Worm (Caenorhabditis elegans) whole organism, young adult: ENCODE data around the gene metl-1.

ENCODE experiments used
- C17E4.6 ChIP-seq: fragments of 200-800 bp; sonication (Bioruptor generic); IDR thresholded peaks from 2 replicates; pipeline ENCODE4 v1.3.6; 2022; ENCODE audit warnings: missing genetic modification reagents, missing genetic modification characterization, missing compliant biosample characterization
- F33H1.4 ChIP-seq: fragments of 200-800 bp; sonication (Bioruptor generic); IDR thresholded peaks from 2 replicates; pipeline ENCODE4 v1.3.6; 2022; ENCODE audit warnings: missing genetic modification reagents, missing genetic modification characterization, missing compliant biosample characterization
- F49E8.2 ChIP-seq: sonication (generic microtip); optimal IDR thresholded peaks from 3 replicates; lab custom pipeline; 2017; ENCODE audit warnings: missing genetic modification characterization, mild to moderate bottlenecking, missing compliant biosample characterization, antibody characterized with exemption, moderate library complexity; ENCODE audit not compliant: insufficient read depth
- F57A8.1 ChIP-seq: fragments of 200-800 bp; sonication (Bioruptor generic); optimal IDR thresholded peaks from 2 replicates; lab custom pipeline; 2018; ENCODE audit warnings: mild to moderate bottlenecking, missing genetic modification characterization, moderate library complexity, missing compliant biosample characterization
- F57C9.4 ChIP-seq: sonication (generic microtip); optimal IDR thresholded peaks from 2 replicates; lab custom pipeline; 2017; ENCODE audit warnings: mild to moderate bottlenecking, missing genetic modification characterization, missing compliant biosample characterization
- T07F8.4 ChIP-seq: sonication (generic microtip); optimal IDR thresholded peaks from 2 replicates; lab custom pipeline; 2016; ENCODE audit warnings: mild to moderate bottlenecking, missing genetic modification characterization, moderate library complexity, missing compliant biosample characterization
- T26A5.8 ChIP-seq: sonication (generic microtip); optimal IDR thresholded peaks from 2 replicates; lab custom pipeline; 2016; ENCODE audit warnings: missing genetic modification characterization, missing compliant biosample characterization
- atf-7 ChIP-seq: sonication (generic microtip); optimal IDR thresholded peaks from 2 replicates; lab custom pipeline; 2017; ENCODE audit warnings: mild to moderate bottlenecking, missing genetic modification characterization, missing compliant biosample characterization
- attf-3 ChIP-seq: fragments of 200-800 bp; sonication (Bioruptor generic); conservative IDR thresholded peaks from 2 replicates; pipeline ENCODE4 v1.3.6; 2022; ENCODE audit warnings: missing genetic modification reagents, missing genetic modification characterization, missing compliant biosample characterization
- attf-5 ChIP-seq: fragments of 200-800 bp; sonication (Bioruptor generic); optimal IDR thresholded peaks from 2 replicates; lab custom pipeline; 2018; ENCODE audit warnings: mild to moderate bottlenecking, missing genetic modification characterization, missing compliant biosample characterization
- cebp-1 ChIP-seq, 2 experiments: fragments of 200-800 bp in 1 of 2; sonication (Bioruptor generic) in 1 of 2; sonication (generic microtip) in 1 of 2; IDR thresholded peaks in 1 of 2; optimal IDR thresholded peaks in 1 of 2; 2 replicates each; pipeline versions ENCODE4 v1.3.6 to Lab custom; 2017 to 2022; ENCODE audit warnings: missing compliant biosample characterization in 2 of 2, missing genetic modification characterization in 2 of 2, mild to moderate bottlenecking in 1 of 2, missing genetic modification reagents in 1 of 2, moderate library complexity in 1 of 2
- ceh-58 ChIP-seq: fragments of 200-800 bp; sonication (Bioruptor generic); IDR thresholded peaks from 2 replicates; pipeline ENCODE4 v1.3.6; 2022; ENCODE audit warnings: missing genetic modification characterization, missing compliant biosample characterization
- ceh-79 ChIP-seq: sonication (generic microtip); optimal IDR thresholded peaks from 2 replicates; lab custom pipeline; 2017; ENCODE audit warnings: mild to moderate bottlenecking, missing genetic modification characterization, missing compliant biosample characterization
- chd-7 ChIP-seq: sonication (generic microtip); optimal IDR thresholded peaks from 2 replicates; lab custom pipeline; 2016; ENCODE audit warnings: mild to moderate bottlenecking, missing genetic modification characterization, moderate library complexity, missing compliant biosample characterization
- die-1 ChIP-seq: sonication (generic microtip); optimal IDR thresholded peaks from 2 replicates; lab custom pipeline; 2016; ENCODE audit warnings: missing genotype, mild to moderate bottlenecking, missing genetic modification characterization, missing compliant biosample characterization
- dox-1 ChIP-seq: fragments of 200-800 bp; sonication (Bioruptor generic); IDR thresholded peaks from 2 replicates; pipeline ENCODE4 v1.3.6; 2022; ENCODE audit warnings: missing genetic modification reagents, missing genetic modification characterization, missing compliant biosample characterization
- ekl-4 ChIP-seq: fragments of 200-800 bp; sonication (Bioruptor generic); IDR thresholded peaks from 2 replicates; pipeline ENCODE4 v1.3.6; 2022; ENCODE audit warnings: missing genetic modification reagents, missing genetic modification characterization, missing compliant biosample characterization
- gei-17 ChIP-seq: fragments of 200-800 bp; sonication (Bioruptor generic); optimal IDR thresholded peaks from 2 replicates; lab custom pipeline; 2018; ENCODE audit warnings: mild to moderate bottlenecking, missing genetic modification characterization, missing compliant biosample characterization
- hmg-1.2 ChIP-seq: fragments of 200-800 bp; sonication (Bioruptor generic); IDR thresholded peaks from 2 replicates; pipeline ENCODE4 v1.3.6; 2022; ENCODE audit warnings: missing genetic modification reagents, missing genetic modification characterization, missing compliant biosample characterization
- lin-26 ChIP-seq: fragments of 200-800 bp; sonication (Bioruptor generic); IDR thresholded peaks from 2 replicates; pipeline ENCODE4 v1.3.6; 2022; ENCODE audit warnings: missing genetic modification reagents, missing genetic modification characterization, missing compliant biosample characterization
- lin-40 ChIP-seq: sonication (generic microtip); optimal IDR thresholded peaks from 2 replicates; lab custom pipeline; 2016; ENCODE audit warnings: missing genetic modification characterization, mild to moderate bottlenecking, missing compliant biosample characterization, missing genotype, missing genetic modification reagents
- lir-1 ChIP-seq: fragments of 200-800 bp; sonication (Bioruptor generic); conservative IDR thresholded peaks from 2 replicates; pipeline ENCODE4 v1.3.6; 2022; ENCODE audit warnings: missing genetic modification reagents, missing genetic modification characterization, missing compliant biosample characterization
- lsl-1 ChIP-seq: fragments of 200-800 bp; sonication (Bioruptor generic); optimal IDR thresholded peaks from 2 replicates; lab custom pipeline; 2018; ENCODE audit warnings: mild to moderate bottlenecking, missing genetic modification characterization, moderate library complexity, missing compliant biosample characterization
- madf-6 ChIP-seq: fragments of 200-800 bp; sonication (Bioruptor generic); IDR thresholded peaks from 2 replicates; pipeline ENCODE4 v1.3.6; 2022; ENCODE audit warnings: missing genetic modification reagents, missing genetic modification characterization, missing compliant biosample characterization
- mes-4 ChIP-seq: sonication (generic microtip); optimal IDR thresholded peaks from 2 replicates; lab custom pipeline; 2016; ENCODE audit warnings: missing genotype, missing genetic modification characterization, missing compliant biosample characterization
- nfya-1 ChIP-seq: sonication (generic microtip); optimal IDR thresholded peaks from 2 replicates; lab custom pipeline; 2017; ENCODE audit warnings: antibody characterized with exemption, missing compliant biosample characterization, missing genetic modification characterization, borderline replicate concordance; ENCODE audit not compliant: insufficient read depth
- nhr-80 ChIP-seq: sonication (generic microtip); optimal IDR thresholded peaks from 2 replicates; lab custom pipeline; 2016; ENCODE audit warnings: missing genetic modification characterization, missing compliant biosample characterization
- pbrm-1 ChIP-seq: fragments of 200-800 bp; sonication (Bioruptor generic); IDR thresholded peaks from 2 replicates; pipeline ENCODE4 v1.3.6; 2022; ENCODE audit warnings: missing genetic modification reagents, missing genetic modification characterization, missing compliant biosample characterization
- rcor-1 ChIP-seq: fragments of 200-800 bp; sonication (Bioruptor generic); IDR thresholded peaks from 2 replicates; pipeline ENCODE4 v1.3.6; 2022; ENCODE audit warnings: missing genetic modification reagents, missing genetic modification characterization, missing compliant biosample characterization
- rpc-1 ChIP-seq, 2 experiments: fragments of 150-350 bp in 1 of 2; sonication (generic microtip) in 1 of 2; optimal IDR thresholded peaks; 2 replicates each; lab custom pipeline; 2014 to 2018; ENCODE audit warnings: missing biosample characterization in 1 of 2, missing genetic modification characterization in 1 of 2, missing genetic modification reagents in 1 of 2, missing genotype in 1 of 2
- sptf-2 ChIP-seq: fragments of 200-800 bp; sonication (Bioruptor generic); optimal IDR thresholded peaks from 2 replicates; lab custom pipeline; 2018; ENCODE audit warnings: mild to moderate bottlenecking, missing genetic modification characterization, missing compliant biosample characterization
- unc-130 ChIP-seq: sonication (generic microtip); optimal IDR thresholded peaks from 2 replicates; lab custom pipeline; 2016; ENCODE audit warnings: missing genetic modification reagents, missing genetic modification characterization, missing compliant biosample characterization
- ztf-18 ChIP-seq: sonication (generic microtip); optimal IDR thresholded peaks from 2 replicates; lab custom pipeline; 2016; ENCODE audit warnings: missing genotype, mild to moderate bottlenecking, missing genetic modification characterization, missing compliant biosample characterization
- ztf-25 ChIP-seq: fragments of 200-800 bp; sonication (Bioruptor generic); IDR thresholded peaks from 2 replicates; pipeline ENCODE4 v1.3.6; 2022; ENCODE audit warnings: missing genetic modification reagents, missing genetic modification characterization, missing compliant biosample characterization
- ztf-26 ChIP-seq: sonication (generic microtip); optimal IDR thresholded peaks from 2 replicates; lab custom pipeline; 2017; ENCODE audit warnings: missing genetic modification characterization, missing compliant biosample characterization

The metl-1 gene

DNA sequence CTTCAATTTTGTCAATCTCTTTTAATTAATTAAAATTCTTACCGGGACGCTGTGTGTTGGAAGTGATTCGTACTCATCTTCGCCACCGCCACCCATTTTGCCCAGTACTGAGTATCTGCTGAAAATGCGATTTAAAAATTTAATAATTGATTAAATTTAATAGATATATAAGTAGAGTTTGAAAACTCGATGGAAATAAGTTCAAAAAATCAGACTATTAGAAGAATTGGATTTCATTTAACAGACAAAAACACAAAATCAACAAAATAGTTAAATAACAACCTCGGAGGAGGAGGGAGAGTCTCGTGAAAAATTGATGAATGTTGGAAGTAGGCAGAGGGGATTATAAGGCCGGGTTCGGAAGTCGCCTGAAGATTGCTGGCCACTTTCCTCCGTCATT, 1.5 kb downstream of the metl-1 start, which contains the start of gene mfn-1:
Gene mfn-1 (minus strand): TSS at position 101 of the 400 bp plus-strand sequence.
- TF ChIP-seq lsl-1 (GFP tag; lab: Kevin White, UChicago) (no peak), attf-5 (GFP tag; lab: Kevin White, UChicago) (no peak), C17E4.6 (GFP tag; lab: Robert Waterston, UW) (no peak), lin-40 (tag; lab: Kevin White, UChicago) (no peak), ztf-26 (no peak), sptf-2 (GFP tag; lab: Kevin White, UChicago) (no peak), lir-1 (GFP tag; lab: Robert Waterston, UW) (no peak), F57C9.4 (tag; lab: Kevin White, UChicago) (no peak), F49E8.2 (tag; lab: Kevin White, UChicago) (no peak), lin-26 (GFP tag; lab: Robert Waterston, UW) (no peak), rpc-1 (optimal IDR thresholded peaks at IDR 0.05; lab: Kevin White, UChicago) (no peak), rpc-1 (tag; optimal IDR thresholded peaks at IDR 0.05; lab: Kevin White, UChicago) (no peak), hmg-1.2 (GFP tag; lab: Robert Waterston, UW) (no peak), cebp-1 (GFP tag; IDR thresholded peaks at IDR 0.05; lab: Robert Waterston, UW) (no peak), cebp-1 (tag; optimal IDR thresholded peaks at IDR 0.05; lab: Kevin White, UChicago) (no peak), chd-7 (tag; lab: Kevin White, UChicago) (no peak), gei-17 (GFP tag; lab: Kevin White, UChicago) (no peak), nfya-1 (tag; lab: Kevin White, UChicago) (no peak), T26A5.8 (no peak), ceh-58 (GFP tag; lab: Robert Waterston, UW) (no peak), ceh-79 (no peak)

ce11 chrII:11469574-11470108, 3.7 kb downstream of the metl-1 start, which contains the start of gene cisd-1:
Gene cisd-1 (minus strand): TSS chrII:11469624.
- TF ChIP-seq attf-5 (GFP tag; lab: Kevin White, UChicago) (no peak), F33H1.4 (no peak), unc-130 (GFP tag; lab: Kevin White, UChicago) (no peak), die-1 (tag; lab: Kevin White, UChicago) (no peak), F49E8.2 (tag; lab: Kevin White, UChicago) (no peak), ekl-4 (0 out of 2 replicates have a peak, but pooled peaks have one; percentile 32), dox-1 (GFP tag; lab: Robert Waterston, UW) (no peak), T07F8.4 (tag; lab: Kevin White, UChicago) (no peak), lsl-1 (GFP tag; lab: Kevin White, UChicago) (no peak), mes-4 (no peak), nhr-80 (tag; lab: Kevin White, UChicago) (peak; percentile 61), attf-3 (GFP tag; lab: Robert Waterston, UW) (no peak), ztf-25 (GFP tag; lab: Robert Waterston, UW) (no peak), ztf-18 (tag; lab: Kevin White, UChicago) (peak; percentile 5), rcor-1 (GFP tag; lab: Robert Waterston, UW) (no peak), pbrm-1 (0 out of 2 replicates have a peak, but pooled peaks have one; percentile 30), madf-6 (GFP tag; lab: Robert Waterston, UW) (0 out of 2 replicates have a peak, but pooled peaks have one; percentile 16), atf-7 (tag; lab: Kevin White, UChicago) (peak; percentile 32), F57A8.1 (GFP tag; lab: Kevin White, UChicago) (no peak), cebp-1 (GFP tag; IDR thresholded peaks at IDR 0.05; lab: Robert Waterston, UW) (peak; percentile 25; the same call in 1 of the 2 replicates), cebp-1 (tag; optimal IDR thresholded peaks at IDR 0.05; lab: Kevin White, UChicago) (peak; percentile 59)
